Fruit fly (Drosophila melanogaster) ovary, adult (tissue): Measurements from ENCODE around the gene Dip-C.
A peak's percentile ranks its signal among the peaks of the same experiment; 100 is the strongest.

Experiments used
- CG17801 ChIP-seq: fragments of 200-800 bp; optimal IDR thresholded peaks from 2 replicates; lab custom pipeline; 2019; ENCODE audit warnings: missing biosample characterization, mild to moderate bottlenecking, missing genetic modification characterization, moderate library complexity; ENCODE audit not compliant: partially characterized antibody

The Dip-C gene

dm6 chr3R:12413274-12413958 is at the start of gene Dip-C, which contains the start of gene pps:
TSS of gene Dip-C (minus strand) at chr3R:12413759.
TSS of gene pps (plus strand) at chr3R:12413828.
- peak; percentile 41 for TF ChIP-seq CG17801 (GFP tag; lab: Kevin White, UChicago)

- peak; percentile 4 for TF ChIP-seq CG17801 (GFP tag; lab: Kevin White, UChicago)
These were observed 46.4 kb upstream of the Dip-C start, which contains the start of the genes CG5961 and Polr3C for dm6 chr3R:12459879-12460522. TSS of gene CG5961 (minus strand) at chr3R:12460294. TSS of gene Polr3C (plus strand) at chr3R:12460414.

dm6 chr3R:12456370-12456940 is 42.9 kb upstream of the Dip-C start, which contains the start of gene trus:
TSS of gene trus (plus strand) at chr3R:12456573.
- TF ChIP-seq CG17801 (GFP tag; lab: Kevin White, UChicago) = peak; percentile 30

- TF ChIP-seq CG17801 (GFP tag; lab: Kevin White, UChicago) = no peak
These were observed 40.9 kb upstream of the Dip-C start for dm6 chr3R:12454492-12454891.

dm6 chr3R:12451888-12452514 is 38.4 kb upstream of the Dip-C start, which contains the start of gene CG5509:
TSS of gene CG5509 (plus strand) at chr3R:12452464.
- no peak for TF ChIP-seq CG17801 (GFP tag; lab: Kevin White, UChicago)

dm6 chr3R:12451376-12451775 is 37.8 kb upstream of the Dip-C start:
- TF ChIP-seq CG17801 (GFP tag; lab: Kevin White, UChicago) = peak; percentile 60

- TF ChIP-seq CG17801 (GFP tag; lab: Kevin White, UChicago) = no peak
These were observed 37.2 kb upstream of the Dip-C start for dm6 chr3R:12450713-12451259.

- TF ChIP-seq CG17801 (GFP tag; lab: Kevin White, UChicago) = no peak
These were observed 36.2 kb upstream of the Dip-C start for dm6 chr3R:12449617-12450242.

dm6 chr3R:12448889-12449314 is 35.3 kb upstream of the Dip-C start, which contains the start of gene CG18549:
TSS of gene CG18549 (plus strand) at chr3R:12449296.
- TF ChIP-seq CG17801 (GFP tag; lab: Kevin White, UChicago) = peak; percentile 100

dm6 chr3R:12448344-12448743 is 34.8 kb upstream of the Dip-C start:
- TF ChIP-seq CG17801 (GFP tag; lab: Kevin White, UChicago) = no peak

- no peak for TF ChIP-seq CG17801 (GFP tag; lab: Kevin White, UChicago)
These were observed 33.8 kb upstream of the Dip-C start, which contains the start of gene vrs for dm6 chr3R:12447353-12447752. TSS of gene vrs (plus strand) at chr3R:12447653.

- TF ChIP-seq CG17801 (GFP tag; lab: Kevin White, UChicago) = no peak
These were observed 31.9 kb upstream of the Dip-C start for dm6 chr3R:12445468-12445867.

- TF ChIP-seq CG17801 (GFP tag; lab: Kevin White, UChicago) = no peak
These were observed 30.2 kb upstream of the Dip-C start for dm6 chr3R:12443769-12444168.
